ENCODE assay signal across 6 fruit fly cellular contexts in the genomic region with DNA sequence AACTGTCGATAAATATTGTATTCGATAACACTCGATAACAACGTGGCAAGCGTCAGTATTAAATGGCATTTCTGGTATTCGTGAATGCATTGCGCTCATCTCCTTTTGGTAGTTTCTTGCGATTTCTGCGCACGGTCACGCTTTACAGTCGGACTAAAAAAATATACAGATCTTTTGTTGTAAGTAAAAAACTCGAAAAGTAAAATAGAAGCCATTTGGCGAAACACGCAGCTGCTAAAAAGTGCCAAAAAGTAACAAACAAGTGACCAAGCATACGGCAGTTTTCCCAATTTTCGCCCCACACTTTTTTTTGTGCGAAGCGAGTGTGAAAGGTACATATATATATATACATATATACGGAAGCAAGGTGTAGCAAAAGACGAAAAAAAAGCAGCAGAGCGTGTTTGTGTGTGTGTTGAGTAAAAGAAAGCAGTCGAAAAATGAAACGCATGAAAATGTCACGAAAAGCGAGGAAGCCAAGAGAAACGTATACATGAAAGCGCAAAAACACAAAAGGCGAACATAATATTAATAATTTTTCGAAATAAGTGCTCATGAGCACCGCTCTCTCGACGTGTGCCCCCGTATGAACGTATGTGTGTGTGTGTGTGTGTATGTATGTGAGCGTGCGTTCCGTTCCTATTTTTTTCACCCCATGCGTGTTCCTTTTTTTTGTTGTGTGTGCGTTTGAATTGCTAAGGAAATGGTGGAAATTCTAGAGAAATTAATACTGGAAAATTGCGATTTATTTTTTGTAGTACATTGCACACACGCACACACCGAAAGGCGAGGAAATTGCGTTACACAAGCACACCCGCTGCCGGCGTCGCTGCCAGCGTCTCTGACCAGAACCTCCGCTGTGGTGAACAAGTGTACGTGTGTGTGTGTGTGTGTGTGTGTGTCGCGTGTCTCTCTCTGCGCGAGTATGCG.
TF ChIP-seq lines count a peak whose summit lies in the region.

Gene sgg, plus strand, starts transcription at position 106 of the 930 bp plus-strand sequence.

- no peak for TF ChIP-seq CTCF in whole organism, embryonic (GFP tag; optimal IDR thresholded peaks at IDR 0.05; lab: Kevin White, UChicago)

TF ChIP-seq in Kc167, 6 proteins besides CTCF, POLR2A, EP300 and RAD21:
- no peak for TF ChIP-seq ttk (optimal IDR thresholded peaks at IDR 0.05; lab: Kevin White, UChicago)
- TF ChIP-seq psq (optimal IDR thresholded peaks at IDR 0.05; lab: Kevin White, UChicago): peak; percentile 40
- no peak for TF ChIP-seq Myc (optimal IDR thresholded peaks at IDR 0.05; lab: Kevin White, UChicago)
- no peak for TF ChIP-seq insv (optimal IDR thresholded peaks at IDR 0.05; lab: Kevin White, UChicago)

TF ChIP-seq in whole organism, 6 proteins besides CTCF, POLR2A, EP300 and RAD21:
- TF ChIP-seq Dll (optimal IDR thresholded peaks at IDR 0.05; lab: Kevin White, UChicago) (no peak), CG8478 (optimal IDR thresholded peaks at IDR 0.05; lab: Kevin White, UChicago) (peak; percentile 70)

TF ChIP-seq in whole organism, adult, 20 proteins besides CTCF, POLR2A, EP300 and RAD21:
- no peak for TF ChIP-seq tj (GFP tag; optimal IDR thresholded peaks at IDR 0.05; lab: Kevin White, UChicago)
- TF ChIP-seq Crg-1 (GFP tag; optimal IDR thresholded peaks at IDR 0.05; lab: Kevin White, UChicago): no peak
- no peak for TF ChIP-seq CG11617 (GFP tag; optimal IDR thresholded peaks at IDR 0.05; lab: Kevin White, UChicago)
- TF ChIP-seq bab1 (GFP tag; optimal IDR thresholded peaks at IDR 0.05; lab: Kevin White, UChicago): peak; percentile 60
- TF ChIP-seq Mnt (GFP tag; optimal IDR thresholded peaks at IDR 0.05; lab: Kevin White, UChicago): peak; percentile 52
TF ChIP-seq in whole organism, adult: peak in this region for 2.

TF ChIP-seq in whole organism, embryonic, 481 proteins besides CTCF, POLR2A, EP300 and RAD21 (continues in another document):
- TF ChIP-seq CG2129 (GFP tag; IDR thresholded peaks at IDR 0.05; lab: Robert Waterston, UW; ENCODE audit: partially characterized antibody) (no peak), CG31224 (GFP tag; IDR thresholded peaks at IDR 0.05; lab: Robert Waterston, UW) (no peak), sna (GFP tag; IDR thresholded peaks at IDR 0.05; lab: Robert Waterston, UW; ENCODE audit: partially characterized antibody) (no peak), Max (GFP tag; optimal IDR thresholded peaks at IDR 0.05; lab: Kevin White, UChicago) (no peak), CG17186 (GFP tag; optimal IDR thresholded peaks at IDR 0.05; lab: Kevin White, UChicago) (peak; percentile 26), wdn (GFP tag; IDR thresholded peaks at IDR 0.05; lab: Robert Waterston, UW) (no peak), zfh2 (GFP tag; optimal IDR thresholded peaks at IDR 0.05; lab: Kevin White, UChicago) (no peak), CG11560 (tag; IDR thresholded peaks at IDR 0.05; lab: Robert Waterston, UW) (peak; percentile 98), salm (tag; optimal IDR thresholded peaks at IDR 0.05; lab: Kevin White, UChicago) (no peak), trem (tag; optimal IDR thresholded peaks at IDR 0.05; lab: Kevin White, UChicago) (peak; percentile 21), Side (GFP tag; optimal IDR thresholded peaks at IDR 0.05; lab: Kevin White, UChicago) (no peak), D19B (GFP tag; optimal IDR thresholded peaks at IDR 0.05; lab: Kevin White, UChicago) (no peak), CG9817 (tag; optimal IDR thresholded peaks at IDR 0.05; lab: Kevin White, UChicago) (no peak), CG17361 (GFP tag; IDR thresholded peaks at IDR 0.05; lab: Robert Waterston, UW) (no peak), CG10147 (GFP tag; optimal IDR thresholded peaks at IDR 0.05; lab: Kevin White, UChicago) (no peak), sqz (GFP tag; optimal IDR thresholded peaks at IDR 0.05; lab: Kevin White, UChicago) (peak; percentile 77), mam (GFP tag; optimal IDR thresholded peaks at IDR 0.05; lab: Kevin White, UChicago) (no peak), CG14710 (tag; optimal IDR thresholded peaks at IDR 0.05; lab: Kevin White, UChicago) (peak; percentile 44), CG11093 (GFP tag; IDR thresholded peaks at IDR 0.05; lab: Robert Waterston, UW) (no peak), Camta (GFP tag; optimal IDR thresholded peaks at IDR 0.05; lab: Kevin White, UChicago) (no peak), CG3163 (GFP tag; optimal IDR thresholded peaks at IDR 0.05; lab: Kevin White, UChicago) (no peak), CG13123 (GFP tag; optimal IDR thresholded peaks at IDR 0.05; lab: Kevin White, UChicago) (no peak), Spps (tag; optimal IDR thresholded peaks at IDR 0.05; lab: Kevin White, UChicago) (no peak), Optix (GFP tag; IDR thresholded peaks at IDR 0.05; lab: Robert Waterston, UW) (no peak)

TF ChIP-seq in whole organism, prepupa, 60 proteins besides CTCF, POLR2A, EP300 and RAD21:
- TF ChIP-seq Ets96B (tag; optimal IDR thresholded peaks at IDR 0.05; lab: Kevin White, UChicago): no peak
- TF ChIP-seq net (GFP tag; optimal IDR thresholded peaks at IDR 0.05; lab: Kevin White, UChicago): peak; percentile 21
- TF ChIP-seq acj6 (GFP tag; optimal IDR thresholded peaks at IDR 0.05; lab: Kevin White, UChicago): no peak
- 0 out of 2 replicates have a peak, but pooled peaks have one; percentile 27 for TF ChIP-seq CG15336 (GFP tag; IDR thresholded peaks at IDR 0.05; lab: Robert Waterston, UW)
- TF ChIP-seq CG3919 (GFP tag; optimal IDR thresholded peaks at IDR 0.05; lab: Kevin White, UChicago): no peak
- TF ChIP-seq Eip78C (GFP tag; lab: Kevin White, UChicago): peak; percentile 71
- TF ChIP-seq CG3032 (tag; optimal IDR thresholded peaks at IDR 0.05; lab: Kevin White, UChicago): peak; percentile 9
- TF ChIP-seq CG6276 (GFP tag; optimal IDR thresholded peaks at IDR 0.05; lab: Kevin White, UChicago): no peak
- no peak for TF ChIP-seq Eip75B (GFP tag; optimal IDR thresholded peaks at IDR 0.05; lab: Kevin White, UChicago)
- peak in 1 of 2 experiments; percentile 21 for TF ChIP-seq ss (GFP tag; optimal IDR thresholded peaks at IDR 0.05; lab: Kevin White, UChicago)
- TF ChIP-seq topi (GFP tag; optimal IDR thresholded peaks at IDR 0.05; lab: Kevin White, UChicago): no peak
- no peak for TF ChIP-seq fd59A (GFP tag; optimal IDR thresholded peaks at IDR 0.05; lab: Kevin White, UChicago)

TF ChIP-seq in whole organism, wandering third instar larva, 38 proteins besides CTCF, POLR2A, EP300 and RAD21:
- TF ChIP-seq GATAd (GFP tag; optimal IDR thresholded peaks at IDR 0.05; lab: Kevin White, UChicago): no peak
- TF ChIP-seq HLH106 (tag; optimal IDR thresholded peaks at IDR 0.05; lab: Kevin White, UChicago): no peak
- no peak for TF ChIP-seq lola (GFP tag; optimal IDR thresholded peaks at IDR 0.05; lab: Kevin White, UChicago)
- TF ChIP-seq Myc (optimal IDR thresholded peaks at IDR 0.05; lab: Kevin White, UChicago): no peak
- TF ChIP-seq Rel (GFP tag; optimal IDR thresholded peaks at IDR 0.05; lab: Kevin White, UChicago): no peak
- TF ChIP-seq Rel (tag; optimal IDR thresholded peaks at IDR 0.05; lab: Kevin White, UChicago): peak; percentile 30
- peak; percentile 22 for TF ChIP-seq Hr83 (GFP tag; optimal IDR thresholded peaks at IDR 0.05; lab: Kevin White, UChicago; ENCODE audit: poor library complexity, severe bottlenecking)
- TF ChIP-seq Sp1 (GFP tag; optimal IDR thresholded peaks at IDR 0.05; lab: Kevin White, UChicago): no peak
- TF ChIP-seq dl (GFP tag; optimal IDR thresholded peaks at IDR 0.05; lab: Kevin White, UChicago; ENCODE audit: insufficient read depth in 1 of 2, partially characterized antibody in 2 of 2): no peak
- peak; percentile 66 for TF ChIP-seq h (GFP tag; optimal IDR thresholded peaks at IDR 0.05; lab: Kevin White, UChicago)
- no peak for TF ChIP-seq foxo (GFP tag; optimal IDR thresholded peaks at IDR 0.05; lab: Kevin White, UChicago)
- TF ChIP-seq N (GFP tag; optimal IDR thresholded peaks at IDR 0.05; lab: Kevin White, UChicago): peak; percentile 74
- TF ChIP-seq rgr (GFP tag; optimal IDR thresholded peaks at IDR 0.05; lab: Kevin White, UChicago): no peak
- TF ChIP-seq brk (GFP tag; optimal IDR thresholded peaks at IDR 0.05; lab: Kevin White, UChicago): no peak
- TF ChIP-seq psq (GFP tag; optimal IDR thresholded peaks at IDR 0.05; lab: Kevin White, UChicago): peak; percentile 64
